Worm (Caenorhabditis elegans) whole organism, mixed stage, embryonic: Measurements from ENCODE around the gene R10E11.6.

ENCODE experiments used
- M03D4.4 ChIP-seq: sonication (generic microtip); optimal IDR thresholded peaks from 2 replicates; lab custom pipeline; 2017; ENCODE audit warnings: mild to moderate bottlenecking, missing genetic modification characterization, missing compliant biosample characterization
- bed-3 ChIP-seq: fragments of 200-800 bp; sonication (Bioruptor generic); optimal IDR thresholded peaks from 3 replicates; lab custom pipeline; 2018; ENCODE audit warnings: mild to moderate bottlenecking, missing genetic modification characterization, moderate library complexity, missing compliant biosample characterization
- ceh-39 ChIP-seq: fragments of 150-350 bp; optimal IDR thresholded peaks from 2 replicates; lab custom pipeline; 2014; ENCODE audit warnings: missing biosample characterization, missing genetic modification characterization
- ceh-43 ChIP-seq: fragments of 200-800 bp; sonication (Bioruptor generic); optimal IDR thresholded peaks from 2 replicates; lab custom pipeline; 2018; ENCODE audit warnings: mild to moderate bottlenecking, missing genetic modification characterization, moderate library complexity, missing compliant biosample characterization
- ceh-83 ChIP-seq: fragments of 200-800 bp; sonication (Bioruptor generic); optimal IDR thresholded peaks from 2 replicates; lab custom pipeline; 2018; ENCODE audit warnings: mild to moderate bottlenecking, missing genetic modification characterization, missing compliant biosample characterization
- ces-1 ChIP-seq: fragments of 150-350 bp; optimal IDR thresholded peaks from 2 replicates; lab custom pipeline; 2014; ENCODE audit warnings: missing biosample characterization, missing genetic modification reagents, missing genetic modification characterization
- drap-1 ChIP-seq: fragments of 200-800 bp; sonication (Bioruptor generic); optimal IDR thresholded peaks from 3 replicates; lab custom pipeline; 2018; ENCODE audit warnings: mild to moderate bottlenecking, missing genetic modification characterization, missing compliant biosample characterization
- flh-1 ChIP-seq: fragments of 200-800 bp; sonication (Bioruptor generic); optimal IDR thresholded peaks from 2 replicates; lab custom pipeline; 2018; ENCODE audit warnings: mild to moderate bottlenecking, missing genetic modification characterization, moderate library complexity, missing compliant biosample characterization
- ham-2 ChIP-seq: fragments of 200-800 bp; sonication (Bioruptor generic); optimal IDR thresholded peaks from 2 replicates; lab custom pipeline; 2018; ENCODE audit warnings: mild to moderate bottlenecking, missing genetic modification characterization, missing compliant biosample characterization
- hlh-1 ChIP-seq: fragments of 150-350 bp; optimal IDR thresholded peaks from 2 replicates; lab custom pipeline; 2014; ENCODE audit warnings: missing biosample characterization, missing genetic modification reagents, missing genetic modification characterization
- lin-13 ChIP-seq: fragments of 150-350 bp; optimal IDR thresholded peaks from 2 replicates; lab custom pipeline; 2014; ENCODE audit warnings: missing biosample characterization, missing genetic modification characterization
- lin-32 ChIP-seq: fragments of 200-800 bp; sonication (Bioruptor generic); optimal IDR thresholded peaks from 2 replicates; lab custom pipeline; 2018; ENCODE audit warnings: mild to moderate bottlenecking, missing genetic modification characterization, missing compliant biosample characterization
- lsy-2 ChIP-seq: fragments of 150-350 bp; optimal IDR thresholded peaks from 2 replicates; lab custom pipeline; 2014; ENCODE audit warnings: missing biosample characterization, missing genetic modification characterization
- mab-5 ChIP-seq: fragments of 150-350 bp; optimal IDR thresholded peaks from 2 replicates; lab custom pipeline; 2014; ENCODE audit warnings: missing biosample characterization, missing genetic modification characterization
- mep-1 ChIP-seq: fragments of 150-350 bp; optimal IDR thresholded peaks from 2 replicates; lab custom pipeline; 2017; ENCODE audit warnings: missing biosample characterization, missing genetic modification reagents, missing genetic modification characterization, inconsistent platforms
- mls-2 ChIP-seq: sonication (generic microtip); optimal IDR thresholded peaks from 2 replicates; lab custom pipeline; 2016; ENCODE audit warnings: mild to moderate bottlenecking, missing genetic modification characterization, moderate library complexity, missing compliant biosample characterization
- nhr-2 ChIP-seq: fragments of 150-350 bp; optimal IDR thresholded peaks from 2 replicates; lab custom pipeline; 2014; ENCODE audit warnings: missing biosample characterization, missing genetic modification characterization
- nhr-237 ChIP-seq: fragments of 150-350 bp; optimal IDR thresholded peaks from 2 replicates; lab custom pipeline; 2014; ENCODE audit warnings: missing biosample characterization, missing genetic modification characterization
- nhr-28 ChIP-seq: fragments of 150-350 bp; optimal IDR thresholded peaks from 2 replicates; lab custom pipeline; 2014; ENCODE audit warnings: missing biosample characterization, missing genetic modification characterization
- nhr-76 ChIP-seq: sonication (generic microtip); optimal IDR thresholded peaks from 2 replicates; lab custom pipeline; 2017; ENCODE audit warnings: missing biosample characterization, missing genetic modification characterization
- pha-4 ChIP-seq: fragments of 150-350 bp; optimal IDR thresholded peaks from 2 replicates; lab custom pipeline; 2018; ENCODE audit warnings: missing biosample characterization, missing genetic modification reagents, missing genetic modification characterization
- sem-2 ChIP-seq: fragments of 200-800 bp; sonication (Bioruptor generic); optimal IDR thresholded peaks from 2 replicates; lab custom pipeline; 2018; ENCODE audit warnings: mild to moderate bottlenecking, missing genetic modification characterization, missing compliant biosample characterization
- sptf-1 ChIP-seq: sonication (generic microtip); optimal IDR thresholded peaks from 2 replicates; lab custom pipeline; 2017; ENCODE audit warnings: mild to moderate bottlenecking, missing genetic modification characterization, moderate library complexity, missing compliant biosample characterization
- tbx-8 ChIP-seq: fragments of 200-800 bp; sonication (Bioruptor generic); optimal IDR thresholded peaks from 2 replicates; lab custom pipeline; 2018; ENCODE audit warnings: mild to moderate bottlenecking, missing genetic modification characterization, moderate library complexity, missing compliant biosample characterization
- unc-120 ChIP-seq: sonication (generic microtip); optimal IDR thresholded peaks from 2 replicates; lab custom pipeline; 2017; ENCODE audit warnings: missing genetic modification characterization, missing compliant biosample characterization; ENCODE audit not compliant: poor library complexity, severe bottlenecking
- unc-39 ChIP-seq: fragments of 150-350 bp; optimal IDR thresholded peaks from 2 replicates; lab custom pipeline; 2014; ENCODE audit warnings: missing biosample characterization, missing genetic modification characterization
- zip-8 ChIP-seq: fragments of 150-350 bp; optimal IDR thresholded peaks from 2 replicates; lab custom pipeline; 2014; ENCODE audit warnings: missing biosample characterization, missing genetic modification characterization
- ztf-11 ChIP-seq: fragments of 150-350 bp; optimal IDR thresholded peaks from 2 replicates; lab custom pipeline; 2014; ENCODE audit warnings: missing biosample characterization, missing genetic modification characterization

The R10E11.6 gene

DNA sequence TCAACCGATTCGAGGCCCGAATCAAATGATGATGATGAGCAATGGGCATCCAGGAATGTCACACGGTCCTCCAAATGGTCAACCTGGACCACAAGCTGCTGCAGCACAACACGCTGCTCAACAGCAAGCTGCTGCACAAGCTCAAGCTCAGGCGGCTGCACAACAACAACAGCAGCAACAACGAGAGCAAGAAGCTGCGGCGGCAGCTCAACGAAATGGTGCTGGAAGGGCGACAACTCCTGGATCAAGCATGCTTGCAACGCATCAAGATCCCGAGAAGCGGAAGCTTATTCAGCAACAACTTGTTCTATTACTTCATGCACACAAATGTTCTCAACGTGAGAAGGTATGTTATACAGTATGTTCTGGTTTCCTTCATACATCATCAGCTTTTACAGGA is 14.8 kb upstream of the R10E11.6 start:
- TF ChIP-seq nhr-76: no peak
- TF ChIP-seq lin-32 (GFP tag; lab: Kevin White, UChicago): peak; percentile 24
- no peak for TF ChIP-seq ces-1 (GFP tag; lab: Kevin White, UChicago)
- TF ChIP-seq, all 35 proteins: peak for 1

DNA sequence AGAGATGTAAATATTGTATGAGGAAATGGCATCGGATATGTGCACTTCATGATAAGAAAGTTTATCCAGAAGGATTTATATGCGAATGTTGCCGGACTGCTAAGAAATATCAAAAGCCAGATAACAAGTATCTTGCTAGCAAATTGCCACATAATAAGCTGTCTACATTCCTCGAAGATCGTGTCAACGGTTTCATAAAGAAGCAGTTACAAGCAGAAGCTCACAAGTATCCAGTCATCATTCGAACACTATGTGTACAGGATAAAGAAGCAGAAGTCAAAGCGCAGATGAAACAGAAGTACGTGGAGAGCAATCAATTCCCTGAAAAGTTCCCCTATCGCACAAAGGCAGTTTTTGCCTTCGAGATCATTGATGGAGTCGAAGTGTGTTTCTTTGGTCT is 12.2 kb upstream of the R10E11.6 start:
- TF ChIP-seq flh-1 (GFP tag; lab: Kevin White, UChicago): no peak
- no peak for TF ChIP-seq lsy-2 (tag; lab: Kevin White, UChicago)
- TF ChIP-seq pha-4: no peak
- TF ChIP-seq nhr-28 (tag; lab: Kevin White, UChicago): no peak
- no peak for TF ChIP-seq mls-2 (tag; lab: Kevin White, UChicago)
- TF ChIP-seq M03D4.4: no peak
- no peak for TF ChIP-seq ceh-39 (tag; lab: Kevin White, UChicago)
- no peak for TF ChIP-seq sptf-1 (tag; lab: Kevin White, UChicago)
- TF ChIP-seq ham-2 (GFP tag; lab: Kevin White, UChicago): no peak

DNA sequence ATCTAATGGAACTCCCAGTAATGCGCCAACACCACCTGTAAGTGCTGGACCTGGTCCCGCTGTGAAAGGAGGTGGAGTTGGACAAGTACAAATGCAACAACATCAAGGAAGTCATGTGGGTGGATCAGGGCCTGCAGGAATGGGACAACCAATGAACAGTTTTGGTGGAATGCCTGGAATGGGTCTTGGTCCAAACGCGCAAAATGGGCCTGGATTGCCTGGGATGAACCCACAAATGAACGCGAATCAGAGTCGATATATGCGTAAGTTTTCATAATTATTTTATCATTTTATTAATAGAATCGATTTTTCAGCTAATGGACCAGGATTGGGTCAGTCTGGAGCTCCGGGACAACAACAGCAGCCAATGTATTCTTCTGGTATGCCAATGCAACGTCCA is 10.4 kb upstream of the R10E11.6 start:
- TF ChIP-seq ceh-83 (GFP tag; lab: Kevin White, UChicago) (no peak), hlh-1 (no peak), sem-2 (no peak), zip-8 (tag; lab: Kevin White, UChicago) (no peak), sptf-1 (tag; lab: Kevin White, UChicago) (no peak), mep-1 (tag; lab: Kevin White, UChicago) (no peak), unc-120 (tag; lab: Kevin White, UChicago) (no peak), nhr-237 (tag; lab: Kevin White, UChicago) (no peak), ceh-43 (GFP tag; lab: Kevin White, UChicago) (no peak), unc-39 (tag; lab: Kevin White, UChicago) (no peak)

DNA sequence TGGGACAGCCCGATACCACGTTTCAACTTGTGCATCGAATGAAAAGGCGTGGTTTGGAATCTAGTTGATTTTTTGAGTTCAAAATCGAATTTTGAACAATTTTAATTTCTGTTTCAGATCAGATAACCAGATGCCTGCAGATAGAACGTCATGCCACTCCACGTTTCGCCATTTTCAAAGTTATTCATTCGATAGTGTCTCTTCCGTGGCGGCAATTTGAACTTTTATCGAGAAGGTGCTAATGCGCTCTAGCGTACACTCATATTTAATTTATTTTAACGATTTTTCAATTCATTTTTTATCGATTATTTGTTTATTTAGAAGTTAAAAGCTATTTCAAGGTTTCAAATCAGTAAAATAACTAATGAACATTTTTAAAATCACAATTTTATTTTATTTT is 6.9 kb upstream of the R10E11.6 start:
- no peak for TF ChIP-seq ham-2 (GFP tag; lab: Kevin White, UChicago)
- TF ChIP-seq mls-2 (tag; lab: Kevin White, UChicago): no peak
- no peak for TF ChIP-seq lin-32 (GFP tag; lab: Kevin White, UChicago)
- no peak for TF ChIP-seq ceh-43 (GFP tag; lab: Kevin White, UChicago)
- TF ChIP-seq nhr-237 (tag; lab: Kevin White, UChicago): no peak
- TF ChIP-seq mep-1 (tag; lab: Kevin White, UChicago): no peak
- no peak for TF ChIP-seq zip-8 (tag; lab: Kevin White, UChicago)
- no peak for TF ChIP-seq tbx-8 (GFP tag; lab: Kevin White, UChicago)
- TF ChIP-seq bed-3 (GFP tag; lab: Kevin White, UChicago): no peak

DNA sequence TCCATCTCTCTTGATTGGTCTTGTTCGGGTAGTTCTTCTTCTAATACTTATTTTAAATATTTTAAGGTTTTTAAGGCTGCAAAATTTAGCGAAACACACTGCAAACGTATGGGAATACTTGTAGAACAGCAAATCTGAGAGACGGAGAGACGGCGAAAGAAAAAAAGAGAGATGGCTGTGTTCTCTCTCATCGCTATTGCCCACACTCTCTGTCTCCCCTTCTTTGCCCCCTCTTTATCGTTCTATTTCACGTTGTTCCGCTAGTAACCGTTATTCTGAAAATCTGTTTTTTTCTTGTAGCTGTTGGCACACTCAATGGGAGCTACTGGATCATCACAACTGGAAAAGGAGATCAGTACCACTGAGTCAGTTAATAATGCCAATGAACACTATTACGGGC is 6.5 kb upstream of the R10E11.6 start, which contains the start of gene usp-46:
usp-46 (plus strand) TSS at position 301 of the 400 bp plus-strand sequence.
- TF ChIP-seq ceh-39 (tag; lab: Kevin White, UChicago) (peak; percentile 16), ceh-83 (GFP tag; lab: Kevin White, UChicago) (no peak), ceh-43 (GFP tag; lab: Kevin White, UChicago) (no peak), unc-120 (tag; lab: Kevin White, UChicago) (peak; percentile 20), nhr-237 (tag; lab: Kevin White, UChicago) (no peak)

DNA sequence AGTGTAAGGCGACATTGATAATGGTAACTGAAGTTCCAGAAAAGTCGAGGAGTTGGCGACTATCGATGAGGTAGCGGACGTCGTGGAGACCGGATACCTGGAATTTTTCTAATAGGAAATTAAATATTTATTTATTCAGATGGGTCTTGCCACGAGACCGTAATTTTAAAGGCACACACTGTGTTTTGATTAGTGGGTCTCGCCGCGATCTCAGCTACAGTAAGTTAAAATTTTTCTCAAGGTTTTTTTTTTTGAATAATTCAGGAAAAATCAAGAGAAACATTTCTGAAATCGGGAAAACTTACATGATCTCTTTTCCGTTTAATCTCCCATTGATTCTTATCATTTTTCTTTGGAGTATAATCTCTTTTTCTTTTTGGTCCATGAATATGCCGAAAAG is 3.7 kb upstream of the R10E11.6 start:
- TF ChIP-seq nhr-28 (tag; lab: Kevin White, UChicago) (no peak), ceh-39 (tag; lab: Kevin White, UChicago) (no peak), unc-39 (tag; lab: Kevin White, UChicago) (no peak), drap-1 (GFP tag; lab: Kevin White, UChicago) (no peak), bed-3 (GFP tag; lab: Kevin White, UChicago) (no peak), lin-13 (tag; lab: Kevin White, UChicago) (no peak), mab-5 (tag; lab: Kevin White, UChicago) (no peak), flh-1 (GFP tag; lab: Kevin White, UChicago) (no peak), ceh-83 (GFP tag; lab: Kevin White, UChicago) (no peak), ztf-11 (no peak), nhr-76 (no peak), unc-120 (tag; lab: Kevin White, UChicago) (no peak), mep-1 (tag; lab: Kevin White, UChicago) (no peak), nhr-2 (no peak), sem-2 (no peak)
- TF ChIP-seq, all 35 proteins: peak for 0
